Worm (Caenorhabditis elegans) whole organism, midembryonic: ENCODE data around the gene gop-3.

Experiments
- flt-1 ChIP-seq: fragments of 200-800 bp; sonication (Bioruptor generic); IDR thresholded peaks from 2 replicates; pipeline ENCODE4 v1.3.6; 2022; ENCODE audit warnings: missing genetic modification characterization, missing compliant biosample characterization
- ref-1 ChIP-seq: fragments of 200-800 bp; sonication (Bioruptor generic); conservative IDR thresholded peaks from 2 replicates; pipeline ENCODE4 v1.3.6; 2022; ENCODE audit warnings: missing genetic modification reagents, missing genetic modification characterization, missing compliant biosample characterization
- ztf-29 ChIP-seq: fragments of 200-800 bp; sonication (Bioruptor generic); IDR thresholded peaks from 2 replicates; pipeline ENCODE4 v1.3.6; 2022; ENCODE audit warnings: missing genetic modification reagents, missing genetic modification characterization, missing compliant biosample characterization

DNA sequence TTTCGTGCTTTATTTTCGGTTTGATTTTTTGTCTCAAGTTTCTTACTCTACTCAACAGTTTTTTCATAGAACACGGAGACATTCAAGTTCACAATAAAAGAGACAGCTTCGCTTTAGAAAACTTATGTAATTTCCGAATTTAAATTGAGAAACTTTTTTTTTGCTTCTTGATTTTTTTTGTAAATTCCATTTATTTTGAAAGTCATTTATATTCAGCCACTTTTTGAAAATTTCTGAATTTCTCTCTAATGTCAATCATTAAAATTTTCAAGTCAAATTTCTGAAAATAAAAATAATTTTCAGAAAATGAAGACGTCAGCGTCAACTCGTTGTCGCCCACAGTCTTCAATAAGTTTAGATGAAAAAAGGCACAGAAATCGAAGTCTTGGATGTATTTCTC is 27.4 kb downstream of the gop-3 start, which contains the start of gene T15B12.1:
- TF ChIP-seq ref-1 (GFP tag; lab: Robert Waterston, UW): no peak
- no peak for TF ChIP-seq ztf-29
- TF ChIP-seq flt-1 (GFP tag; lab: Robert Waterston, UW): no peak
